Worm (Caenorhabditis elegans): ENCODE results near the gene cest-33.

The cest-33 gene

ce11 chrV:6349597-6349996 lies 15.9 kb downstream of the cest-33 start:
- TF ChIP-seq nhr-23 (tag; optimal IDR thresholded peaks at IDR 0.05) = peak; percentile 0
- TF ChIP-seq nhr-25 (tag; optimal IDR thresholded peaks at IDR 0.05) = peak; percentile 62
- TF ChIP-seq tbx-2 (tag; optimal IDR thresholded peaks at IDR 0.05) = no peak

DNA sequence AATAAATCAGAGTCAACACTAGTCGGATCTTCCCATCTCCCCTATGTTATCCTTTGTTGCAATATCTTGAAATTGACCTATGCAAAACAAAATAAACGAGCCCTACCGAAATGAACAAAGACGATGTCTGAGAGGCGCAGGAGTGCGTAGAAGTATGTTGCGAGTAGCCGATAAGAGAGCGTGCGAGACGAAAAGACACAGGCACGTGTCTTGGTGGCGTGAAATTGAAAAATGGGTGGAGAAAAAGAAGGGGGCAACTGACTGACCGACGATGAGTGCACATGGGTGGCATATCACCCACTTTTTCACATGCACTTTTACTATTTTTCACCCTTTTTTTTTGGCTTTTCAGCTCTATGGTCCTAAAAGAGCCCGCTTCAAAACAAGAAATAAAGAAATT lies 17.3 kb downstream of the cest-33 start:
- TF ChIP-seq nfya-1 (tag; optimal IDR thresholded peaks at IDR 0.05; ENCODE audit: insufficient read depth) (peak; percentile 59), lin-39 (tag; optimal IDR thresholded peaks at IDR 0.05) (peak; percentile 43), mdl-1 (tag; optimal IDR thresholded peaks at IDR 0.05) (peak; percentile 77), unc-62 (GFP tag; optimal IDR thresholded peaks at IDR 0.05) (peak; percentile 33), sea-2 (GFP tag; optimal IDR thresholded peaks at IDR 0.05) (no peak)

DNA sequence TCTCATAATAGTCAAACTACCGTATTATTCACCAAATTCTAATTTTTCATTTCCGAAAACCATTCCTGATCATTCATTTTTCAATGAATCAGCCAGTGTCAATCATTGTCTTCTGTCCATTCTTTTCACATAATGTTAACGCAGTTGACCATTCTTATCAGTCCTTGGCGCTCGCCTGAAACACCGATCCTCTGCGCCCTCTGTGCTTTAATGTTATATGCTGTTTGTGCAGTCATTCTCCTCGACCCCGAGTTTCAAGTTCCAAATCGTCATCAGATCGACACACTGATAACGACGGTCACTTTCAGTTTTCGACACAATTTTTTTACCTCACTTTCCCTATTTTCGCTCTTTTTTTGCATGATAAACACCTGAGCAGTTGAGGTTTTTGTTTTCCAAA lies 18.6 kb downstream of the cest-33 start:
- TF ChIP-seq pqm-1 (tag; optimal IDR thresholded peaks at IDR 0.05) (peak; percentile 87), elt-3 (tag; optimal IDR thresholded peaks at IDR 0.05) (no peak), elt-2 (tag; optimal IDR thresholded peaks at IDR 0.05) (peak; percentile 90)

- peak; percentile 11 for TF ChIP-seq lin-39 (tag; optimal IDR thresholded peaks at IDR 0.05)
- TF ChIP-seq nhr-237 (tag; optimal IDR thresholded peaks at IDR 0.05) = no peak
- peak; percentile 34 for TF ChIP-seq nfya-1 (tag; optimal IDR thresholded peaks at IDR 0.05; ENCODE audit: insufficient read depth)
- no peak for TF ChIP-seq elt-1 (tag; optimal IDR thresholded peaks at IDR 0.05)
Measured at ce11 chrV:6346043-6346618, 19.3 kb downstream of the cest-33 start.

- TF ChIP-seq nfya-1 (tag; optimal IDR thresholded peaks at IDR 0.05; ENCODE audit: insufficient read depth) (peak; percentile 13), mml-1 (tag; optimal IDR thresholded peaks at IDR 0.05) (no peak)
Measured at ce11 chrV:6344531-6345171, 20.8 kb downstream of the cest-33 start.

ce11 chrV:6342502-6342901 lies 23.0 kb downstream of the cest-33 start:
- no peak for TF ChIP-seq nhr-12 (tag; optimal IDR thresholded peaks at IDR 0.05)
- TF ChIP-seq hmg-11 (tag; optimal IDR thresholded peaks at IDR 0.05) = no peak
- no peak for TF ChIP-seq skn-1 (tag; optimal IDR thresholded peaks at IDR 0.05)
- TF ChIP-seq nfya-1 (tag; optimal IDR thresholded peaks at IDR 0.05; ENCODE audit: insufficient read depth) = peak; percentile 37
- no peak for TF ChIP-seq mdl-1 (tag; optimal IDR thresholded peaks at IDR 0.05)
- no peak for TF ChIP-seq fkh-10 (GFP tag; optimal IDR thresholded peaks at IDR 0.05)
- no peak for TF ChIP-seq pqm-1 (tag; optimal IDR thresholded peaks at IDR 0.05)
- TF ChIP-seq unc-39 (tag; optimal IDR thresholded peaks at IDR 0.05) = no peak
- no peak for TF ChIP-seq elt-2 (tag; optimal IDR thresholded peaks at IDR 0.05)
- TF ChIP-seq lin-39 (tag; optimal IDR thresholded peaks at IDR 0.05) = peak; percentile 40

DNA sequence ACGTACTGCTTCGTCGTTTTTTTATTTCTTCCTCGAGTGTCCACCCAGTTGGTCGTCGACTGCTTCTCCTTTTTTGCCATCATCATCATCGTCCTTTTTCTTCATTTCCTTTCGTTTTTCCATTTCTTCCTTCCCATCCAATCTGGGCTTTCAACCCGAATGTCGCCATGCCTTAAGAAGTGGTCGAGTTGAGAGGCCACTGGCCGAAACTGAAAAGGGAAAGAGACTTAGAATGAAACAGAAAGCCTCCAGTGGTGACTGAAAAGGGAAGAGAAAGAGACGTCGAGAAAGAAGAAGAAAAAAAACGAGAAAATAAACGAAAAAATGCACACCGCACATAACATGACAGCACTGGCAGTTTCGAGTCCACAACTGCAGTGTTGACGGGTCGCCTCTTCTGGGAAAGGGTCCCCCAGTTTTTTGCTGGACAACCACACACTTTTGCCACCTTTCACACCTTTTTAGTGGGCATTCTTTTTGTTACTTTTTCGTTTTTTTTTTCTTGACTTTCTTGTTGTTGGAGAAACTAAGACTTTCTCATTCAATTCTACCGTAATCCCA lies 24.3 kb downstream of the cest-33 start:
- TF ChIP-seq nfya-1 (tag; optimal IDR thresholded peaks at IDR 0.05; ENCODE audit: insufficient read depth) (peak; percentile 78), hmg-11 (tag; optimal IDR thresholded peaks at IDR 0.05) (peak; percentile 2), nhr-11 (tag; optimal IDR thresholded peaks at IDR 0.05) (no peak)

ce11 chrV:6336108-6336507 lies 29.4 kb downstream of the cest-33 start, which contains the start of gene T28C12.6:
T28C12.6 (minus strand) TSS chrV:6336119.
- TF ChIP-seq ztf-4 (tag; optimal IDR thresholded peaks at IDR 0.05) (no peak), zag-1 (tag; optimal IDR thresholded peaks at IDR 0.05) (no peak), fkh-10 (GFP tag; optimal IDR thresholded peaks at IDR 0.05) (no peak), hmg-11 (tag; optimal IDR thresholded peaks at IDR 0.05) (no peak), elt-1 (tag; optimal IDR thresholded peaks at IDR 0.05) (no peak), sea-2 (GFP tag; optimal IDR thresholded peaks at IDR 0.05) (no peak), tbx-2 (tag; optimal IDR thresholded peaks at IDR 0.05) (no peak), mml-1 (tag; optimal IDR thresholded peaks at IDR 0.05) (no peak), nhr-25 (tag; optimal IDR thresholded peaks at IDR 0.05) (no peak), nhr-237 (tag; optimal IDR thresholded peaks at IDR 0.05) (no peak), mdl-1 (tag; optimal IDR thresholded peaks at IDR 0.05) (no peak), nhr-28 (tag; optimal IDR thresholded peaks at IDR 0.05) (no peak), lin-15B (tag; optimal IDR thresholded peaks at IDR 0.05) (no peak), lin-39 (tag; optimal IDR thresholded peaks at IDR 0.05) (no peak), ceh-9 (tag; optimal IDR thresholded peaks at IDR 0.05) (no peak), unc-62 (GFP tag; optimal IDR thresholded peaks at IDR 0.05) (no peak)
